Worm (Caenorhabditis elegans) whole organism, dauer: ENCODE data around the gene K01G5.10.

Experiments
- unc-62 ChIP-seq: sonication (generic microtip); optimal IDR thresholded peaks from 2 replicates; lab custom pipeline; 2017; ENCODE audit warnings: missing biosample characterization, missing genetic modification reagents, missing genetic modification characterization

The K01G5.10 gene

ce11 chrIII:10718078-10718477, 40.2 kb downstream of the K01G5.10 start:
- TF ChIP-seq unc-62 = no peak

- TF ChIP-seq unc-62 = no peak
These were observed 40.8 kb downstream of the K01G5.10 start for ce11 chrIII:10717479-10717878.

ce11 chrIII:10716091-10716490, 42.2 kb downstream of the K01G5.10 start, which contains the start of gene W09D10.4:
Gene W09D10.4, minus strand, starts transcription at chrIII:10716191.
- TF ChIP-seq unc-62 = no peak

DNA sequence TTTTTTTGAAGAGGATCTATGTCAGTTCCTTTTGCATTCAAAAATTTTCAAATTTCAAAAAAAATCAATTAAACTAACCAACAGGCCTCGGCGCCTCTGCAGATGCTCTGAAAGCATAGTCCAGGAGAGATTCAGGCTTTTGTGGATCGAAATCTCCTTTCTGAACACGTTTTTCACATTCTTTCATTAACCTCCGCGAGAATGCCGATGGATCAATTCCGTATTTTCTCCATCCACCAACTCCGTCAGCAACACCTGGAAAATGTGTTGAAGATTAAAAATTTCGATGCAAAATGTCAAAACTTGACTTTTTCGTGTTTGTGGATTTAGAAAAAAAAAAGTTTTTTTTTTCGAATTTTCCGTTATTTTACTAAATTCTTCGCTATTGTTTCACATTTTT, 43.8 kb downstream of the K01G5.10 start:
- TF ChIP-seq unc-62 = no peak

ce11 chrIII:10711192-10711673, 47.1 kb downstream of the K01G5.10 start, which contains the start of gene W09D10.5:
Gene W09D10.5, minus strand, starts transcription at chrIII:10711536.
- TF ChIP-seq unc-62 = no peak

DNA sequence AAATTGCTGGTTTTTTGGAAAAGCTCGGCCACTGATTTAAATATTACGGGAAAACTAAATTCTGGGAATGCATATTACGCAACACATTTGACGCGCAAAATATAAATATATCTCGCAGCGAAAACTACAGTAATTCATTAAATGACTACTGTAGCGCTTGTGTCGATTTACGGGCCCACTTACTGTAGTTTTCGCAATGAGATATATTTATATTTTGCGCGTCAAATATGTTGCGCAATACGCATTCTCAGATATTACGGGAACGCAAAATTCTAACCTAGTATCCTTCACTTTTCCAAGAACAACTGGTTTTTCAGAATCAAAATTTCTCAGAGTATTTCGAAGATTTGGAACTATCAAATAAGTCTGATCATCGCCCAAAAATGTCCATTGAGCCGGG, 48.6 kb downstream of the K01G5.10 start:
- no peak for TF ChIP-seq unc-62

ce11 chrIII:10708484-10708883, 49.8 kb downstream of the K01G5.10 start:
- no peak for TF ChIP-seq unc-62
